Fruit fly (Drosophila melanogaster): Measurements from ENCODE around the gene Syn1.

DNA sequence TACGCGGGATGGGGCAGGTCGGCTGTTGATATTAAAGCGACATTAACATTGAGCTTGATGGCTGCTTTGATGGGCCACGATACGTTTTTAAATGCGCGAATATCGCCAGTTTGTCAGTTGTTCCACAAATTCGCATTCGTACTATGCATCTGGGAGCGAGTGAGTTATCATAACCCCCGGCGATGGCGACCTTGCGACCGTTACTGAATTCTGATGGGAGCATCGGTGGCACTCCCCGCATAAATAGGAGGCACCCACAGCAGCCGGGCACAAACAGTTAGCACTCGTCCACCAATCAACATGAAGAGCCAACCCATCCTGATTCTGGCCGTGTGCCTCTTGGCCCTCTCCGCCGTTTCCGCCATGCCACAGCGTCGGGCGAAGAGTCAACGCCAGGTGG lies 13.5 kb downstream of the Syn1 start, which contains the start of gene CG14564:
- TF ChIP-seq net (GFP tag; optimal IDR thresholded peaks at IDR 0.05) = no peak
- no peak for TF ChIP-seq Blimp-1 (GFP tag; optimal IDR thresholded peaks at IDR 0.05)
- TF ChIP-seq acj6 (GFP tag; optimal IDR thresholded peaks at IDR 0.05) = no peak
- no peak for TF ChIP-seq CG6854 (GFP tag; optimal IDR thresholded peaks at IDR 0.05)
- TF ChIP-seq CG10631 (GFP tag; optimal IDR thresholded peaks at IDR 0.05) = no peak
- TF ChIP-seq CG11294 (GFP tag; IDR thresholded peaks at IDR 0.05) = no peak
- TF ChIP-seq CG11902 (GFP tag; optimal IDR thresholded peaks at IDR 0.05) = no peak
- no peak for TF ChIP-seq Sox102F (GFP tag; optimal IDR thresholded peaks at IDR 0.05)

Data from whole organism, prepupa.